Fruit fly (Drosophila melanogaster) whole organism, embryonic: Measurements from ENCODE around the gene CG18473.

Source experiments
- Atf-2 ChIP-seq: fragments of 200-800 bp; sonication (Bioruptor generic); optimal IDR thresholded peaks from 2 replicates; lab custom pipeline; 2016; ENCODE audit warnings: missing biosample characterization, missing genetic modification characterization
- CG10209 ChIP-seq: fragments of 200-800 bp; sonication (Bioruptor generic); optimal IDR thresholded peaks from 3 replicates; lab custom pipeline; 2017; ENCODE audit warnings: missing biosample characterization, mild to moderate bottlenecking, missing genetic modification characterization, missing genetic modification reagents
- CG10267 ChIP-seq: fragments of 200-800 bp; sonication (Bioruptor generic); optimal IDR thresholded peaks from 2 replicates; lab custom pipeline; 2018; ENCODE audit warnings: missing biosample characterization, mild to moderate bottlenecking, missing genetic modification characterization, moderate library complexity
- CG10979 ChIP-seq: fragments of 200-800 bp; sonication (Bioruptor generic); optimal IDR thresholded peaks from 2 replicates; lab custom pipeline; 2018; ENCODE audit warnings: missing biosample characterization, mild to moderate bottlenecking, missing genetic modification characterization, moderate library complexity
- CG11456 ChIP-seq: fragments of 200-800 bp; sonication (Bioruptor generic); IDR thresholded peaks from 3 replicates; pipeline ENCODE4 v1.3.6; 2022; ENCODE audit warnings: missing biosample characterization, missing genetic modification characterization
- CG11695 ChIP-seq: fragments of 200-800 bp; sonication (Bioruptor generic); IDR thresholded peaks from 3 replicates; pipeline ENCODE4 v1.3.6; 2022; ENCODE audit warnings: missing biosample characterization, missing genetic modification characterization
- CG12219 ChIP-seq: fragments of 200-800 bp; sonication (Bioruptor generic); optimal IDR thresholded peaks from 3 replicates; lab custom pipeline; 2018; ENCODE audit warnings: missing biosample characterization, mild to moderate bottlenecking, missing genetic modification characterization
- CG14014 ChIP-seq: fragments of 200-800 bp; sonication (Bioruptor generic); IDR thresholded peaks from 2 replicates; pipeline ENCODE4 v1.3.6; 2022; ENCODE audit warnings: missing biosample characterization, missing genetic modification characterization
- CG14710 ChIP-seq: fragments of 200-800 bp; sonication (Bioruptor generic); optimal IDR thresholded peaks from 3 replicates; lab custom pipeline; 2019; ENCODE audit warnings: missing biosample characterization, mild to moderate bottlenecking, missing genetic modification characterization, moderate library complexity
- CG15073 ChIP-seq: fragments of 200-800 bp; sonication (Bioruptor generic); optimal IDR thresholded peaks from 2 replicates; lab custom pipeline; 2016; ENCODE audit warnings: missing biosample characterization, missing genetic modification characterization
- CG1647 ChIP-seq: fragments of 200-800 bp; sonication (Bioruptor generic); optimal IDR thresholded peaks from 3 replicates; lab custom pipeline; 2016; ENCODE audit warnings: missing biosample characterization, missing genetic modification characterization
- CG17385 ChIP-seq: fragments of 200-800 bp; sonication (Bioruptor generic); optimal IDR thresholded peaks from 3 replicates; lab custom pipeline; 2018; ENCODE audit warnings: missing biosample characterization, mild to moderate bottlenecking, missing genetic modification characterization
- CG18599 ChIP-seq: fragments of 200-800 bp; sonication (Bioruptor generic); optimal IDR thresholded peaks from 3 replicates; lab custom pipeline; 2017; ENCODE audit warnings: missing biosample characterization, missing genetic modification characterization, mild to moderate bottlenecking, moderate library complexity, missing genetic modification reagents
- CG18764 ChIP-seq: fragments of 200-800 bp; sonication (Bioruptor generic); optimal IDR thresholded peaks from 3 replicates; lab custom pipeline; 2016; ENCODE audit warnings: missing biosample characterization, missing genetic modification characterization
- CG2120 ChIP-seq: fragments of 200-800 bp; sonication (Bioruptor generic); optimal IDR thresholded peaks from 3 replicates; lab custom pipeline; 2016; ENCODE audit warnings: missing biosample characterization, missing genetic modification characterization
- CG2199 ChIP-seq: fragments of 200-800 bp; sonication (Bioruptor generic); IDR thresholded peaks from 3 replicates; pipeline ENCODE4 v1.3.6; 2022; ENCODE audit warnings: missing biosample characterization, missing genetic modification characterization
- CG32532 ChIP-seq: fragments of 200-800 bp; sonication (Bioruptor generic); IDR thresholded peaks from 2 replicates; pipeline ENCODE4 v1.3.6; 2022; ENCODE audit warnings: missing biosample characterization, missing genetic modification characterization
- CG6272 ChIP-seq: fragments of 200-800 bp; sonication (Bioruptor generic); IDR thresholded peaks from 2 replicates; pipeline ENCODE4 v1.3.6; 2022; ENCODE audit warnings: missing biosample characterization, missing genetic modification characterization
- CG6683 ChIP-seq: fragments of 200-800 bp; sonication (Bioruptor generic); optimal IDR thresholded peaks from 2 replicates; lab custom pipeline; 2017; ENCODE audit warnings: missing biosample characterization, mild to moderate bottlenecking, missing genetic modification characterization, missing genetic modification reagents
- Chrac-16 ChIP-seq: fragments of 200-800 bp; sonication (Bioruptor generic); optimal IDR thresholded peaks from 3 replicates; lab custom pipeline; 2016; ENCODE audit warnings: missing biosample characterization, missing genetic modification characterization
- Dref ChIP-seq: fragments of 200-800 bp; sonication (Bioruptor generic); IDR thresholded peaks from 2 replicates; pipeline ENCODE4 v1.3.6; 2022; ENCODE audit warnings: missing biosample characterization, missing genetic modification characterization
- Drgx ChIP-seq: fragments of 200-800 bp; sonication (Bioruptor generic); IDR thresholded peaks from 2 replicates; pipeline ENCODE4 v1.3.6; 2022; ENCODE audit warnings: missing biosample characterization, missing genetic modification characterization
- E2f2 ChIP-seq: fragments of 200-800 bp; sonication (Bioruptor generic); IDR thresholded peaks from 2 replicates; pipeline ENCODE4 v1.3.6; 2022; ENCODE audit warnings: missing biosample characterization, missing genetic modification characterization
- HLH3B ChIP-seq: fragments of 200-800 bp; sonication (Bioruptor generic); IDR thresholded peaks from 2 replicates; pipeline ENCODE4 v1.3.6; 2022; ENCODE audit warnings: missing biosample characterization, missing genetic modification characterization
- Hsf ChIP-seq: fragments of 200-800 bp; sonication (Bioruptor generic); optimal IDR thresholded peaks from 3 replicates; lab custom pipeline; 2016; ENCODE audit warnings: missing biosample characterization, missing genetic modification characterization
- Lpt ChIP-seq: fragments of >200 bp; optimal IDR thresholded peaks from 2 replicates; lab custom pipeline; 2018; ENCODE audit warnings: missing biosample characterization, missing genetic modification characterization
- Max ChIP-seq: fragments of 200-800 bp; sonication (Bioruptor generic); optimal IDR thresholded peaks from 2 replicates; lab custom pipeline; 2016; ENCODE audit warnings: missing biosample characterization, mild to moderate bottlenecking, missing genetic modification characterization
- Scr ChIP-seq: fragments of 200-800 bp; sonication (Bioruptor generic); IDR thresholded peaks from 2 replicates; pipeline ENCODE4 v1.3.6; 2022; ENCODE audit warnings: missing biosample characterization, missing genetic modification characterization; ENCODE audit not compliant: partially characterized antibody
- Six4 ChIP-seq: fragments of 200-800 bp; sonication (Bioruptor generic); optimal IDR thresholded peaks from 2 replicates; lab custom pipeline; 2016; ENCODE audit warnings: missing biosample characterization, missing genetic modification characterization
- Spps ChIP-seq: fragments of 200-800 bp; sonication (Bioruptor generic); optimal IDR thresholded peaks from 2 replicates; lab custom pipeline; 2018; ENCODE audit warnings: missing biosample characterization, mild to moderate bottlenecking, missing genetic modification characterization
- abd-A ChIP-seq: fragments of 200-800 bp; sonication (Bioruptor generic); optimal IDR thresholded peaks from 3 replicates; lab custom pipeline; 2019; ENCODE audit warnings: missing biosample characterization, mild to moderate bottlenecking, missing genetic modification characterization, moderate library complexity
- aop ChIP-seq: fragments of 200-800 bp; sonication (Bioruptor generic); IDR thresholded peaks from 2 replicates; pipeline ENCODE4 v1.3.6; 2022; ENCODE audit warnings: missing biosample characterization, missing genetic modification characterization
- ase ChIP-seq: fragments of 200-800 bp; sonication (Bioruptor generic); IDR thresholded peaks from 3 replicates; pipeline ENCODE4 v1.3.6; 2022; ENCODE audit warnings: missing biosample characterization, missing genetic modification characterization
- cad ChIP-seq: fragments of >200 bp; optimal IDR thresholded peaks from 2 replicates; lab custom pipeline; 2017; ENCODE audit warnings: missing biosample characterization, missing genetic modification characterization
- chinmo ChIP-seq: fragments of 200-800 bp; sonication (Bioruptor generic); IDR thresholded peaks from 4 replicates; pipeline ENCODE4 v1.3.6; 2022; ENCODE audit warnings: missing biosample characterization, missing genetic modification characterization; ENCODE audit not compliant: partially characterized antibody
- dan ChIP-seq: fragments of 200-800 bp; sonication (Bioruptor generic); IDR thresholded peaks from 2 replicates; pipeline ENCODE4 v1.3.6; 2022; ENCODE audit warnings: missing biosample characterization, missing genetic modification characterization
- disco-r ChIP-seq: fragments of 200-800 bp; sonication (Bioruptor generic); optimal IDR thresholded peaks from 2 replicates; lab custom pipeline; 2016; ENCODE audit warnings: missing biosample characterization, missing genetic modification characterization
- dmrt99B ChIP-seq: fragments of 200-800 bp; sonication (Bioruptor generic); optimal IDR thresholded peaks from 2 replicates; lab custom pipeline; 2018; ENCODE audit warnings: missing biosample characterization, mild to moderate bottlenecking, missing genetic modification characterization, moderate library complexity
- en ChIP-seq: fragments of 200-800 bp; sonication (Bioruptor generic); optimal IDR thresholded peaks from 2 replicates; lab custom pipeline; 2016; ENCODE audit warnings: missing biosample characterization, missing genetic modification characterization
- inv ChIP-seq: fragments of 200-800 bp; sonication (Bioruptor generic); IDR thresholded peaks from 2 replicates; pipeline ENCODE4 v1.3.6; 2022; ENCODE audit warnings: missing biosample characterization, missing genetic modification characterization; ENCODE audit not compliant: partially characterized antibody
- nerfin-2 ChIP-seq: fragments of 200-800 bp; sonication (Bioruptor generic); IDR thresholded peaks from 2 replicates; pipeline ENCODE4 v1.3.6; 2022; ENCODE audit warnings: missing biosample characterization, missing genetic modification characterization; ENCODE audit not compliant: partially characterized antibody
- pho ChIP-seq: fragments of 200-800 bp; sonication (Bioruptor generic); optimal IDR thresholded peaks from 2 replicates; lab custom pipeline; 2016; ENCODE audit warnings: missing biosample characterization, missing genetic modification characterization
- ro ChIP-seq: fragments of 200-800 bp; sonication (Bioruptor generic); IDR thresholded peaks from 2 replicates; pipeline ENCODE4 v1.3.6; 2022; ENCODE audit warnings: missing biosample characterization, missing genetic modification characterization
- schlank ChIP-seq: fragments of 200-800 bp; sonication (Bioruptor generic); optimal IDR thresholded peaks from 2 replicates; lab custom pipeline; 2018; ENCODE audit warnings: missing biosample characterization, mild to moderate bottlenecking, missing genetic modification characterization
- sim ChIP-seq: fragments of 200-800 bp; sonication (Bioruptor generic); IDR thresholded peaks from 2 replicates; pipeline ENCODE4 v1.3.6; 2022; ENCODE audit warnings: missing biosample characterization, missing genetic modification characterization
- tap ChIP-seq: fragments of 200-800 bp; optimal IDR thresholded peaks from 3 replicates; lab custom pipeline; 2019; ENCODE audit warnings: missing biosample characterization, mild to moderate bottlenecking, missing genetic modification characterization, moderate library complexity
- tll ChIP-seq, 2 experiments: fragments of 200-800 bp in 1 of 2; fragments of >200 bp in 1 of 2; sonication (Bioruptor generic) in 1 of 2; optimal IDR thresholded peaks; 2 replicates each; lab custom pipeline; 2017 to 2019; ENCODE audit warnings: missing biosample characterization in 2 of 2, missing genetic modification characterization in 2 of 2, mild to moderate bottlenecking in 1 of 2, moderate library complexity in 1 of 2
- tx ChIP-seq: fragments of 200-800 bp; sonication (Bioruptor generic); optimal IDR thresholded peaks from 2 replicates; lab custom pipeline; 2016; ENCODE audit warnings: missing biosample characterization, missing genetic modification characterization
- usp ChIP-seq: fragments of >200 bp; optimal IDR thresholded peaks from 2 replicates; lab custom pipeline; 2017; ENCODE audit warnings: missing biosample characterization, missing genetic modification characterization

CG18473 gene

DNA sequence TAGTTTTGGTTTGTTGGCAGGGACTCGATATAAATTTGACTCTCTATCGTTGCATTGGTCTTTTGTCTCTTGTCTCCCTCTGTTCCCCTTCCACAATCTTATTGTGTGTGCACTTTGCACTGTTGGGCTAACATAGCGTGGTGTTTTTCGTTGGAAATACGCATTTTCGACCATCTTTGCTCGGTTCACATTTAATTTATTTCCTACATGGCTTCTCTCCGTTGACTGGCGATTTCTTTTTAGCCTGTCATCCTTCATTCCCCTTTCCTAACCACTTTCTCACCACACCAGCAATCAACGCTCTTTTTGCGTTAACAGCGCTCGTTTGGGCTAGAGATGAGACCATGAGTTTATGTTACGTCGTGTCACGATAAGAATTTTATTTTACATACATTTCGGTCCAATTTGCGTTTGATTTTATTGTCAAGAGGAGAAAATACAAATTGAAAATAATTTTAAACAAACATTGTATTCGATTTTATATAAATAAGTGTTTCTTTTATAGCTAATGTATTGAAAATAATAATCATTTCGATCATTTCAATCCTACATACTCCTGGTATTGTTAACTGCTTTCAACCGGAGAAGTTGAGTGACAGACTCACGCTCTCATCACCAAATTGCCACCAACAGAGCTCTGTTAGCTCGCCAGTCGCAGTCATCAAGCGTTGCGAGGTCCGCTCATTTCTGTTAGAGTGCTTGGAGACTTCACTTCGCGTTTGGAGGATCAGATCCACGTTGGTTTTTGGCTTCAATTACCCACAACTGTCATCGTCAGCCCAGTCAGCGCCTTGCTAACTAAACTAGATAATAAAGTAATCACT lies 21.7 kb upstream of the CG18473 start (continued):
- TF ChIP-seq sim (GFP tag; lab: Robert Waterston, UW) (peak; percentile 33; the same call in 1 of the 2 replicates), E2f2 (GFP tag; lab: Robert Waterston, UW) (peak; percentile 35; the same call in 1 of the 2 replicates), en (GFP tag; lab: Kevin White, UChicago) (no peak), CG11456 (GFP tag; lab: Robert Waterston, UW) (peak; percentile 71; the same call in 2 of the 3 replicates), chinmo (GFP tag; lab: Robert Waterston, UW) (peak; percentile 88; the same call in 3 of the 4 replicates), ase (GFP tag; lab: Robert Waterston, UW) (no peak), CG11695 (GFP tag; lab: Robert Waterston, UW) (peak; percentile 80), CG18764 (GFP tag; lab: Kevin White, UChicago) (peak; percentile 31), HLH3B (GFP tag; lab: Robert Waterston, UW) (peak; percentile 56; the same call in 1 of the 2 replicates), abd-A (tag; lab: Kevin White, UChicago) (peak; percentile 91), Chrac-16 (GFP tag; lab: Kevin White, UChicago) (peak; percentile 73), Lpt (GFP tag; lab: Kevin White, UChicago) (no peak), CG32532 (GFP tag; lab: Robert Waterston, UW) (peak; percentile 85), CG1647 (no peak), usp (GFP tag; lab: Kevin White, UChicago) (no peak), schlank (tag; lab: Kevin White, UChicago) (peak; percentile 60), Drgx (GFP tag; lab: Robert Waterston, UW) (peak; percentile 79; the same call in 1 of the 2 replicates), inv (GFP tag; lab: Robert Waterston, UW) (peak; percentile 88), dmrt99B (tag; lab: Kevin White, UChicago) (peak; percentile 82), CG2120 (peak; percentile 88), Scr (GFP tag; lab: Robert Waterston, UW) (peak; percentile 97), nerfin-2 (GFP tag; lab: Robert Waterston, UW) (peak; percentile 49; the same call in 1 of the 2 replicates), tx (GFP tag; lab: Kevin White, UChicago) (peak; percentile 20), CG14014 (GFP tag; lab: Robert Waterston, UW) (peak; percentile 75), tap (peak; percentile 77), CG18599 (GFP tag; lab: Kevin White, UChicago) (peak; percentile 89), CG10209 (GFP tag; lab: Kevin White, UChicago) (peak; percentile 80), Spps (tag; lab: Kevin White, UChicago) (peak; percentile 54), cad (GFP tag; lab: Kevin White, UChicago) (no peak), CG15073 (no peak), ro (GFP tag; lab: Robert Waterston, UW) (no peak), Hsf (peak; percentile 70), CG10267 (peak; percentile 74), Max (GFP tag; lab: Kevin White, UChicago) (peak; percentile 59), CG6683 (GFP tag; lab: Kevin White, UChicago) (peak; percentile 65), Atf-2 (GFP tag; lab: Kevin White, UChicago) (peak; percentile 56), aop (GFP tag; lab: Robert Waterston, UW) (0 out of 2 replicates have a peak, but pooled peaks have one; percentile 23), pho (GFP tag; lab: Kevin White, UChicago) (peak; percentile 67), CG6272 (GFP tag; lab: Robert Waterston, UW) (no peak; the same call in 1 of the 2 replicates), CG10979 (tag; lab: Kevin White, UChicago) (peak; percentile 75), tll (GFP tag; optimal IDR thresholded peaks at IDR 0.05; lab: Kevin White, UChicago) (no peak), CG17385 (GFP tag; lab: Kevin White, UChicago) (peak; percentile 74), disco-r (GFP tag; lab: Kevin White, UChicago) (no peak), Six4 (peak; percentile 63), CG14710 (tag; lab: Kevin White, UChicago) (peak; percentile 76), CG12219 (GFP tag; lab: Kevin White, UChicago) (peak; percentile 62), Dref (GFP tag; lab: Robert Waterston, UW) (no peak), CG2199 (GFP tag; lab: Robert Waterston, UW) (peak; percentile 86; the same call in 2 of the 3 replicates), dan (GFP tag; lab: Robert Waterston, UW) (no peak)
